Worm (Caenorhabditis elegans): ENCODE results near the gene M60.6.

DNA sequence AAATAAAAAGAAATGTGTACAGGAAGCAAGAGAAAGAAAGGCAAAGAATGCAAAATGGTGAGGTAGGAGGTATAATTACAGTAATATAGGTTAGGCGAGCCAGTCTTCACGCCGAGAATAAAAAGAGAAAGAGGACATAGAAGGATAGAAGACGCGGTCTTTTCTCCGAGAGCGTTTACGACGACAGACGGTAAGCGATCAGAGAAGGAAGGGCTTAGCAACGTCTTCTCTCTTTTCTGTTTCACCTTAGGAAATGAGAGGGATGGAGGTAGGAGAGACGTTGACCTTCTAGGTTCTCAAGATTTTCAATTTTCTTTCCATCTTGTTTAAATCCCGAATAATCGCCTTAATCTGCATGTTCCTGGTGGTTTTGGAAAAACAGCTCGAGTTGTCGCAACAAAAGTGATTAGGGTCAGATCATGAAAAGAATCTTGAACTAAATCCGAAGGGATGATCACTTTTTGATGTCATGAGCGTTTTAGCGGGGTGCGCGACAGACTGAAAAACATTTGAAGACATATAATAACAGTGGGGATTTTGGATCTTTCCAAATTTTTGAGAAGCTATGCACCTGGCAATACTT, 18.8 kb upstream of the M60.6 start, which contains the start of gene cutl-29:
- TF ChIP-seq ama-1 (optimal IDR thresholded peaks at IDR 0.05) (no peak), hmg-4 (GFP tag; optimal IDR thresholded peaks at IDR 0.05) (no peak), aly-1 (tag; optimal IDR thresholded peaks at IDR 0.05) (no peak), B0310.2 (tag; optimal IDR thresholded peaks at IDR 0.05) (no peak), ets-7 (tag; optimal IDR thresholded peaks at IDR 0.05) (no peak)
